Fruit fly (Drosophila melanogaster) whole organism, embryonic: Measurements from ENCODE around the gene zuc.

Experiments used
- ATbp ChIP-seq: fragments of 200-800 bp; sonication (Bioruptor generic); optimal IDR thresholded peaks from 2 replicates; lab custom pipeline; 2017; ENCODE audit warnings: missing biosample characterization, mild to moderate bottlenecking, missing genetic modification characterization, missing genetic modification reagents
- Atf6 ChIP-seq: fragments of 200-800 bp; sonication (Bioruptor generic); IDR thresholded peaks from 2 replicates; pipeline ENCODE4 v1.3.6; 2022; ENCODE audit warnings: missing biosample characterization, missing genetic modification characterization
- B-H1 ChIP-seq: fragments of 200-800 bp; sonication (Bioruptor generic); IDR thresholded peaks from 3 replicates; pipeline ENCODE4 v1.3.6; 2022; ENCODE audit warnings: missing biosample characterization, missing genetic modification characterization
- B-H2 ChIP-seq: fragments of 200-800 bp; sonication (Bioruptor generic); optimal IDR thresholded peaks from 2 replicates; lab custom pipeline; 2018; ENCODE audit warnings: missing biosample characterization, mild to moderate bottlenecking, missing genetic modification characterization
- C15 ChIP-seq: fragments of 200-800 bp; sonication (Bioruptor generic); IDR thresholded peaks from 3 replicates; pipeline ENCODE4 v1.3.6; 2022; ENCODE audit warnings: missing biosample characterization, missing genetic modification characterization
- CG10565 ChIP-seq: fragments of 200-800 bp; sonication (Bioruptor generic); optimal IDR thresholded peaks from 3 replicates; lab custom pipeline; 2016; ENCODE audit warnings: missing biosample characterization, mild to moderate bottlenecking, missing genetic modification characterization
- CG10654 ChIP-seq: fragments of 200-800 bp; sonication (Bioruptor generic); optimal IDR thresholded peaks from 2 replicates; lab custom pipeline; 2016; ENCODE audit warnings: missing biosample characterization, missing genetic modification characterization
- CG10959 ChIP-seq: fragments of 200-800 bp; sonication (Bioruptor generic); IDR thresholded peaks from 2 replicates; pipeline ENCODE4 v1.3.6; 2022; ENCODE audit warnings: missing biosample characterization, missing genetic modification characterization
- CG11504 ChIP-seq: fragments of 200-800 bp; sonication (Bioruptor generic); optimal IDR thresholded peaks from 3 replicates; lab custom pipeline; 2019; ENCODE audit warnings: missing biosample characterization, mild to moderate bottlenecking, missing genetic modification characterization, moderate library complexity
- CG12104 ChIP-seq: fragments of 200-800 bp; sonication (Bioruptor generic); optimal IDR thresholded peaks from 3 replicates; lab custom pipeline; 2016; ENCODE audit warnings: missing biosample characterization, missing genetic modification characterization
- CG12155 ChIP-seq: fragments of 200-800 bp; sonication (Bioruptor generic); optimal IDR thresholded peaks from 3 replicates; lab custom pipeline; 2016; ENCODE audit warnings: missing biosample characterization, missing genetic modification characterization
- CG12236 ChIP-seq: fragments of 200-800 bp; sonication (Bioruptor generic); optimal IDR thresholded peaks from 2 replicates; lab custom pipeline; 2016; ENCODE audit warnings: missing biosample characterization, missing genetic modification characterization
- CG1647 ChIP-seq: fragments of 200-800 bp; sonication (Bioruptor generic); optimal IDR thresholded peaks from 3 replicates; lab custom pipeline; 2016; ENCODE audit warnings: missing biosample characterization, missing genetic modification characterization
- CG16779 ChIP-seq: fragments of 200-800 bp; sonication (Bioruptor generic); IDR thresholded peaks from 2 replicates; pipeline ENCODE4 v1.3.6; 2022; ENCODE audit warnings: missing biosample characterization, missing genetic modification characterization
- CG17186 ChIP-seq: fragments of 200-800 bp; sonication (Bioruptor generic); optimal IDR thresholded peaks from 3 replicates; lab custom pipeline; 2017; ENCODE audit warnings: missing biosample characterization, missing genetic modification reagents, missing genetic modification characterization
- CG17802 ChIP-seq: fragments of 200-800 bp; sonication (Bioruptor generic); optimal IDR thresholded peaks from 2 replicates; lab custom pipeline; 2018; ENCODE audit warnings: missing biosample characterization, mild to moderate bottlenecking, missing genetic modification characterization, moderate library complexity
- CG2678 ChIP-seq: fragments of 200-800 bp; sonication (Bioruptor generic); optimal IDR thresholded peaks from 3 replicates; lab custom pipeline; 2019; ENCODE audit warnings: missing biosample characterization, mild to moderate bottlenecking, missing genetic modification characterization, moderate library complexity
- CG2875 ChIP-seq: fragments of 200-800 bp; sonication (Bioruptor generic); optimal IDR thresholded peaks from 2 replicates; lab custom pipeline; 2017; ENCODE audit warnings: missing biosample characterization, mild to moderate bottlenecking, missing genetic modification characterization, missing genetic modification reagents
- CG3407 ChIP-seq: fragments of 200-800 bp; sonication (Bioruptor generic); optimal IDR thresholded peaks from 2 replicates; lab custom pipeline; 2018; ENCODE audit warnings: missing biosample characterization, mild to moderate bottlenecking, missing genetic modification characterization
- CG4328 ChIP-seq: fragments of 200-800 bp; sonication (Bioruptor generic); optimal IDR thresholded peaks from 3 replicates; lab custom pipeline; 2017; ENCODE audit warnings: missing biosample characterization, missing genetic modification reagents, missing genetic modification characterization
- CG4424 ChIP-seq: fragments of 200-800 bp; sonication (Bioruptor generic); optimal IDR thresholded peaks from 3 replicates; lab custom pipeline; 2016; ENCODE audit warnings: missing biosample characterization, missing genetic modification characterization
- CG8388 ChIP-seq: fragments of 200-800 bp; sonication (Bioruptor generic); optimal IDR thresholded peaks from 2 replicates; lab custom pipeline; 2019; ENCODE audit warnings: missing biosample characterization, mild to moderate bottlenecking, missing genetic modification characterization, moderate library complexity
- CG9215 ChIP-seq: fragments of 200-800 bp; sonication (Bioruptor generic); IDR thresholded peaks from 2 replicates; pipeline ENCODE4 v1.3.6; 2022; ENCODE audit warnings: missing biosample characterization, missing genetic modification characterization
- CkIIα-i1 ChIP-seq: fragments of 200-800 bp; sonication (Bioruptor generic); IDR thresholded peaks from 2 replicates; pipeline ENCODE4 v1.3.6; 2022; ENCODE audit warnings: missing biosample characterization, missing genetic modification characterization
- Drgx ChIP-seq: fragments of 200-800 bp; sonication (Bioruptor generic); IDR thresholded peaks from 2 replicates; pipeline ENCODE4 v1.3.6; 2022; ENCODE audit warnings: missing biosample characterization, missing genetic modification characterization
- Fer3 ChIP-seq: fragments of 200-800 bp; sonication (Bioruptor generic); optimal IDR thresholded peaks from 2 replicates; lab custom pipeline; 2018; ENCODE audit warnings: missing biosample characterization, mild to moderate bottlenecking, missing genetic modification characterization, moderate library complexity
- HHEX ChIP-seq: fragments of 200-800 bp; sonication (Bioruptor generic); optimal IDR thresholded peaks from 3 replicates; lab custom pipeline; 2017; ENCODE audit warnings: missing biosample characterization, mild to moderate bottlenecking, missing genetic modification characterization, missing genetic modification reagents
- HLHmδ ChIP-seq: fragments of 200-800 bp; sonication (Bioruptor generic); optimal IDR thresholded peaks from 2 replicates; lab custom pipeline; 2018; ENCODE audit warnings: missing biosample characterization, mild to moderate bottlenecking, missing genetic modification characterization, moderate library complexity
- Hmr ChIP-seq: fragments of 200-800 bp; sonication (Bioruptor generic); optimal IDR thresholded peaks from 3 replicates; lab custom pipeline; 2017; ENCODE audit warnings: mild to moderate bottlenecking, missing biosample characterization, missing genetic modification reagents, missing genetic modification characterization
- Hr39 ChIP-seq: fragments of >200 bp; optimal IDR thresholded peaks from 2 replicates; lab custom pipeline; 2017
- Hr51 ChIP-seq, 2 experiments: fragments of 200-800 bp; sonication (Bioruptor generic); optimal IDR thresholded peaks; 2 replicates in 1 of 2; 3 replicates in 1 of 2; lab custom pipeline; 2016 to 2018; ENCODE audit warnings: missing biosample characterization in 2 of 2, missing genetic modification characterization in 2 of 2, mild to moderate bottlenecking in 1 of 2, moderate library complexity in 1 of 2
- PHDP ChIP-seq: fragments of 200-800 bp; sonication (Bioruptor generic); optimal IDR thresholded peaks from 3 replicates; lab custom pipeline; 2018; ENCODE audit warnings: missing biosample characterization, mild to moderate bottlenecking, missing genetic modification characterization, moderate library complexity
- Ssrp ChIP-seq: fragments of 200-800 bp; sonication (Bioruptor generic); optimal IDR thresholded peaks from 2 replicates; lab custom pipeline; 2018; ENCODE audit warnings: missing biosample characterization, mild to moderate bottlenecking, missing genetic modification characterization, moderate library complexity
- Tbp ChIP-seq: fragments of >200 bp; optimal IDR thresholded peaks from 2 replicates; lab custom pipeline; 2018; ENCODE audit warnings: missing biosample characterization, missing genetic modification characterization
- Usf ChIP-seq: fragments of 200-800 bp; sonication (Bioruptor generic); optimal IDR thresholded peaks from 2 replicates; lab custom pipeline; 2017; ENCODE audit warnings: missing genotype, missing biosample characterization, missing genetic modification characterization
- Xrp1 ChIP-seq: fragments of 200-800 bp; sonication (Bioruptor generic); IDR thresholded peaks from 2 replicates; pipeline ENCODE4 v1.3.6; 2022; ENCODE audit warnings: missing biosample characterization, missing genetic modification characterization
- ab ChIP-seq: fragments of 200-800 bp; sonication (Bioruptor generic); optimal IDR thresholded peaks from 2 replicates; lab custom pipeline; 2016; ENCODE audit warnings: missing biosample characterization, missing genetic modification characterization
- amos ChIP-seq: fragments of 200-800 bp; sonication (Bioruptor generic); IDR thresholded peaks from 2 replicates; pipeline ENCODE4 v1.3.6; 2022; ENCODE audit warnings: missing biosample characterization, missing genetic modification characterization; ENCODE audit not compliant: partially characterized antibody
- ase ChIP-seq: fragments of 200-800 bp; sonication (Bioruptor generic); IDR thresholded peaks from 3 replicates; pipeline ENCODE4 v1.3.6; 2022; ENCODE audit warnings: missing biosample characterization, missing genetic modification characterization
- bsh ChIP-seq, 2 experiments: fragments of 200-800 bp; sonication (Bioruptor generic); optimal IDR thresholded peaks; 2 replicates each; lab custom pipeline; 2017 to 2018; ENCODE audit warnings: mild to moderate bottlenecking in 2 of 2, missing biosample characterization in 2 of 2, missing genetic modification characterization in 2 of 2, moderate library complexity in 1 of 2
- dysf ChIP-seq: fragments of 200-800 bp; sonication (Bioruptor generic); IDR thresholded peaks from 3 replicates; pipeline ENCODE4 v1.3.6; 2022; ENCODE audit warnings: missing biosample characterization, missing genetic modification characterization
- gsb-n ChIP-seq: fragments of 200-800 bp; sonication (Bioruptor generic); optimal IDR thresholded peaks from 3 replicates; lab custom pipeline; 2018; ENCODE audit warnings: missing biosample characterization, mild to moderate bottlenecking, missing genetic modification characterization
- insv ChIP-seq, 2 experiments: fragments of 200-800 bp; sonication (Bioruptor generic); optimal IDR thresholded peaks; 3 replicates each; lab custom pipeline; 2016 to 2018; ENCODE audit warnings: missing biosample characterization in 2 of 2, missing genetic modification characterization in 2 of 2
- kah ChIP-seq: fragments of 200-800 bp; sonication (Bioruptor generic); optimal IDR thresholded peaks from 2 replicates; lab custom pipeline; 2018; ENCODE audit warnings: missing biosample characterization, mild to moderate bottlenecking, missing genetic modification characterization
- ken ChIP-seq: fragments of 200-800 bp; sonication (Bioruptor generic); IDR thresholded peaks from 3 replicates; pipeline ENCODE4 v1.3.6; 2022; ENCODE audit warnings: missing biosample characterization, missing genetic modification characterization
- maf-S ChIP-seq: fragments of 200-800 bp; sonication (Bioruptor generic); optimal IDR thresholded peaks from 2 replicates; lab custom pipeline; 2016; ENCODE audit warnings: missing biosample characterization, missing genetic modification characterization
- pros ChIP-seq: fragments of 200-800 bp; sonication (Bioruptor generic); optimal IDR thresholded peaks from 3 replicates; lab custom pipeline; 2019; ENCODE audit warnings: missing biosample characterization, mild to moderate bottlenecking, missing genetic modification characterization, moderate library complexity
- sug ChIP-seq: fragments of 200-800 bp; optimal IDR thresholded peaks from 2 replicates; lab custom pipeline; 2019; ENCODE audit warnings: missing biosample characterization, mild to moderate bottlenecking, missing genetic modification characterization, moderate library complexity
- tup ChIP-seq: fragments of 200-800 bp; sonication (Bioruptor generic); optimal IDR thresholded peaks from 2 replicates; lab custom pipeline; 2016; ENCODE audit warnings: missing biosample characterization, mild to moderate bottlenecking, missing genetic modification characterization, moderate library complexity
- wek ChIP-seq: fragments of 200-800 bp; sonication (Bioruptor generic); optimal IDR thresholded peaks from 3 replicates; lab custom pipeline; 2018; ENCODE audit warnings: missing biosample characterization, mild to moderate bottlenecking, missing genetic modification characterization, moderate library complexity
- zfh1 ChIP-seq: fragments of 200-800 bp; sonication (Bioruptor generic); IDR thresholded peaks from 3 replicates; pipeline ENCODE4 v1.3.6; 2022; ENCODE audit warnings: missing biosample characterization, missing genetic modification characterization

The zuc gene

DNA sequence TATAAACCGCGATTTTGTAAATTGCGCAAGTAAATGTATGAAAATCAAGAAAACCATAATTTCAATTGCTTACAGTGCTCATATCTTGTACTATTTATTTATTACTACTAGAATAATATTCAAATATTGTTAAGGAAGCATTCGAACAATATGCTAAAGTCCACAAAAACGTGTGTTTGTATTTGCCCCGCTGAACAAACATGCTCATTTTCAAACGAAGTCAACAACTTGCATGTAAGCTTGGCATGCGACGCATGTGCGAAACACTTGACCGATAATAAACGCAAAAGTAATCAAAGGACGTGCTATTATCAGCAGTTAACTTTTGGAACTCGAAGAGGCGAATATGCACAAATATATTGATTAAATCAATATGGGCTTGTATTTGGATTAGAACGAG is 31.5 kb upstream of the zuc start (continued):
- TF ChIP-seq Hmr (GFP tag; lab: Kevin White, UChicago) (peak; percentile 89), pros (no peak), zfh1 (GFP tag; lab: Robert Waterston, UW) (peak; percentile 46; the same call in 2 of the 3 replicates), Hr51 (GFP tag; optimal IDR thresholded peaks at IDR 0.05; lab: Kevin White, UChicago) (peak; percentile 1 to 34), CG1647 (GFP tag; lab: Kevin White, UChicago) (peak; percentile 33), PHDP (tag; lab: Kevin White, UChicago) (peak; percentile 91), CG3407 (GFP tag; lab: Kevin White, UChicago) (peak; percentile 87), CG17802 (tag; lab: Kevin White, UChicago) (peak; percentile 15), Ssrp (no peak), wek (peak; percentile 83), Tbp (no peak), ken (GFP tag; lab: Robert Waterston, UW) (no peak), gsb-n (tag; lab: Kevin White, UChicago) (peak; percentile 82), Atf6 (GFP tag; lab: Robert Waterston, UW) (peak; percentile 83), CG17186 (no peak), sug (no peak), bsh (GFP tag; optimal IDR thresholded peaks at IDR 0.05; lab: Kevin White, UChicago) (peak in 1 of 2 experiments; percentile 87), CG8388 (GFP tag; lab: Kevin White, UChicago) (peak; percentile 42), CG4424 (no peak), CkIIα-i1 (GFP tag; lab: Robert Waterston, UW) (no peak), Usf (GFP tag; lab: Kevin White, UChicago) (no peak), B-H1 (GFP tag; lab: Robert Waterston, UW) (peak; percentile 11; the same call in 1 of the 3 replicates), ase (no peak), Fer3 (tag; lab: Kevin White, UChicago) (peak; percentile 73), ab (GFP tag; lab: Kevin White, UChicago) (no peak), CG12236 (GFP tag; lab: Kevin White, UChicago) (peak; percentile 63), CG10654 (GFP tag; lab: Kevin White, UChicago) (peak; percentile 23), CG4328 (peak; percentile 25), tup (GFP tag; lab: Kevin White, UChicago) (peak; percentile 70), B-H2 (GFP tag; lab: Kevin White, UChicago) (peak; percentile 52), C15 (GFP tag; lab: Robert Waterston, UW) (no peak; the same call in 2 of the 3 replicates), CG11504 (tag; lab: Kevin White, UChicago) (peak; percentile 46), Drgx (GFP tag; lab: Robert Waterston, UW) (no peak), Hr39 (lab: Kevin White, UChicago) (no peak), HHEX (peak; percentile 77), HLHmδ (GFP tag; lab: Kevin White, UChicago) (peak; percentile 52), CG10565 (GFP tag; lab: Kevin White, UChicago) (no peak), ATbp (GFP tag; lab: Kevin White, UChicago) (peak; percentile 93), CG9215 (no peak), dysf (GFP tag; lab: Robert Waterston, UW) (peak; percentile 47; the same call in 2 of the 3 replicates), Xrp1 (GFP tag; lab: Robert Waterston, UW) (peak; percentile 72), kah (GFP tag; lab: Kevin White, UChicago) (no peak), CG12155 (GFP tag; lab: Kevin White, UChicago) (peak; percentile 1), CG16779 (peak; percentile 62; the same call in 1 of the 2 replicates), amos (GFP tag; lab: Robert Waterston, UW) (no peak), CG10959 (GFP tag; lab: Robert Waterston, UW) (no peak), CG2678 (tag; lab: Kevin White, UChicago) (peak; percentile 72), CG12104 (GFP tag; lab: Kevin White, UChicago) (peak; percentile 32), insv (GFP tag; optimal IDR thresholded peaks at IDR 0.05; lab: Kevin White, UChicago) (peak in 1 of 2 experiments; percentile 53), maf-S (GFP tag; lab: Kevin White, UChicago) (no peak), CG2875 (GFP tag; lab: Kevin White, UChicago) (peak; percentile 88)
